ENCODE assay signal across 5 worm cellular contexts in the genomic region with DNA sequence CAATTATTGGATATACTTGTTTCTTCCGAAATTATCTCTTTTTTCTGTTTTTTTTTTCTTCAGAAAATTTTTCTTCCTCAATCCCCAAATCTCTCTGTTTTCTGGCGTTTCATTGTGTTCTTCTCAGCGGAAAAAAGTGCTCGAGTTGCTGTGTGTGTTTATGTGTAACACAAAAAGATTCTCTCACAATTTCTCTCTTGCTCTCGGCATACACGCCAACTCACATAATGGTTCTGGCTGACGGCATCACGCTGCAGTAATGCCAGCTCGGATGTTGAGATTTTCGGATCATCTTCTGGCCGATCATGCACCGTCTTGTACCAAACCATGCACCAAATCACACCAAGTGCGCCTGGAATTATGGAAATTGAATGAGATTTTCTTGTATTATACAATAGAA.
A peak's percentile ranks its signal among the peaks of the same experiment; 100 is the strongest.
TF ChIP-seq lines count a peak whose summit lies in the region.

No protein-coding gene starts in this region.

TF ChIP-seq in whole organism, L1 larva, 84 proteins besides CTCF, POLR2A, EP300 and RAD21 (continues in another document):
- TF ChIP-seq rnt-1 (tag; optimal IDR thresholded peaks at IDR 0.05; lab: Kevin White, UChicago) (peak; percentile 28), lin-39 (tag; optimal IDR thresholded peaks at IDR 0.05; lab: Kevin White, UChicago) (no peak), nhr-71 (tag; optimal IDR thresholded peaks at IDR 0.05; lab: Kevin White, UChicago) (peak; percentile 49), zag-1 (tag; optimal IDR thresholded peaks at IDR 0.05; lab: Kevin White, UChicago) (no peak), efl-3 (GFP tag; optimal IDR thresholded peaks at IDR 0.05; lab: Kevin White, UChicago) (no peak), snu-23 (GFP tag; optimal IDR thresholded peaks at IDR 0.05; lab: Kevin White, UChicago) (peak; percentile 12), unc-130 (tag; optimal IDR thresholded peaks at IDR 0.05; lab: Kevin White, UChicago) (no peak), nhr-84 (tag; optimal IDR thresholded peaks at IDR 0.05; lab: Kevin White, UChicago) (no peak), pqm-1 (tag; optimal IDR thresholded peaks at IDR 0.05; lab: Kevin White, UChicago) (no peak), efl-1 (optimal IDR thresholded peaks at IDR 0.05; lab: Kevin White, UChicago) (no peak), efl-1 (GFP tag; optimal IDR thresholded peaks at IDR 0.05 in 1 of 2; lab: Kevin White, UChicago) (peak in 1 of 2 experiments; percentile 27), ceh-8 (GFP tag; optimal IDR thresholded peaks at IDR 0.05; lab: Kevin White, UChicago) (no peak), Y116A8C.19 (tag; optimal IDR thresholded peaks at IDR 0.05; lab: Kevin White, UChicago; ENCODE audit: borderline replicate concordance) (no peak), C34B4.2 (tag; optimal IDR thresholded peaks at IDR 0.05; lab: Kevin White, UChicago) (no peak), nhr-11 (tag; optimal IDR thresholded peaks at IDR 0.05; lab: Kevin White, UChicago) (no peak), lsy-2 (tag; optimal IDR thresholded peaks at IDR 0.05; lab: Kevin White, UChicago) (peak in 1 of 2 experiments; percentile 9), lin-14 (GFP tag; optimal IDR thresholded peaks at IDR 0.05; lab: Kevin White, UChicago) (peak; percentile 67)

TF ChIP-seq in whole organism, L2 larva, 48 proteins besides CTCF, POLR2A, EP300 and RAD21:
- no peak for TF ChIP-seq alr-1 (tag; optimal IDR thresholded peaks at IDR 0.05; lab: Kevin White, UChicago)
- TF ChIP-seq C34F6.9 (tag; optimal IDR thresholded peaks at IDR 0.05; lab: Kevin White, UChicago): peak; percentile 21
- TF ChIP-seq nhr-129 (tag; optimal IDR thresholded peaks at IDR 0.05; lab: Kevin White, UChicago): peak; percentile 40

TF ChIP-seq in whole organism, L3 larva, 47 proteins besides CTCF, POLR2A, EP300 and RAD21:
- no peak for TF ChIP-seq skn-1 (tag; optimal IDR thresholded peaks at IDR 0.05; lab: Kevin White, UChicago)
- peak; percentile 22 for TF ChIP-seq nfya-1 (tag; optimal IDR thresholded peaks at IDR 0.05; lab: Kevin White, UChicago; ENCODE audit: insufficient read depth)
- TF ChIP-seq lin-39 (tag; optimal IDR thresholded peaks at IDR 0.05; lab: Kevin White, UChicago): peak; percentile 53

TF ChIP-seq in whole organism, L4 larva, 104 proteins besides CTCF, POLR2A, EP300 and RAD21:
- TF ChIP-seq dpl-1 (GFP tag; optimal IDR thresholded peaks at IDR 0.05; lab: Kevin White, UChicago): no peak
- TF ChIP-seq nhr-42 (GFP tag; IDR thresholded peaks at IDR 0.05; lab: Robert Waterston, UW): no peak
- no peak for TF ChIP-seq F44E2.7 (GFP tag; IDR thresholded peaks at IDR 0.05; lab: Robert Waterston, UW)
- TF ChIP-seq lin-38 (GFP tag; IDR thresholded peaks at IDR 0.05; lab: Robert Waterston, UW): no peak
- no peak for TF ChIP-seq daf-8 (GFP tag; IDR thresholded peaks at IDR 0.05; lab: Robert Waterston, UW)
- TF ChIP-seq ztf-11 (tag; optimal IDR thresholded peaks at IDR 0.05; lab: Kevin White, UChicago): no peak
- no peak for TF ChIP-seq nhr-77 (tag; optimal IDR thresholded peaks at IDR 0.05; lab: Kevin White, UChicago)
- no peak for TF ChIP-seq ces-1 (GFP tag; optimal IDR thresholded peaks at IDR 0.05; lab: Kevin White, UChicago)
- peak; percentile 16 for TF ChIP-seq mes-2 (tag; optimal IDR thresholded peaks at IDR 0.05; lab: Kevin White, UChicago; ENCODE audit: poor library complexity, severe bottlenecking)
- TF ChIP-seq aha-1 (tag; lab: Kevin White, UChicago): no peak
- no peak for TF ChIP-seq lin-1 (GFP tag; IDR thresholded peaks at IDR 0.05; lab: Robert Waterston, UW)
- peak in 1 of 2 experiments; percentile 0 for TF ChIP-seq lsy-2 (tag; optimal IDR thresholded peaks at IDR 0.05; lab: Kevin White, UChicago)
- TF ChIP-seq Y48G9A.11 (GFP tag; IDR thresholded peaks at IDR 0.05; lab: Robert Waterston, UW): no peak
- no peak for TF ChIP-seq nhr-237 (tag; optimal IDR thresholded peaks at IDR 0.05; lab: Kevin White, UChicago)
- no peak for TF ChIP-seq hmg-1.1 (GFP tag; IDR thresholded peaks at IDR 0.05; lab: Robert Waterston, UW)
- TF ChIP-seq pqm-1 (tag; optimal IDR thresholded peaks at IDR 0.05; lab: Kevin White, UChicago): no peak
- TF ChIP-seq madf-5 (GFP tag; IDR thresholded peaks at IDR 0.05; lab: Robert Waterston, UW): no peak
- no peak for TF ChIP-seq nhr-41 (GFP tag; IDR thresholded peaks at IDR 0.05; lab: Robert Waterston, UW)
- no peak for TF ChIP-seq pha-4 (GFP tag; IDR thresholded peaks at IDR 0.05; lab: Robert Waterston, UW)
- TF ChIP-seq pha-4 (tag; optimal IDR thresholded peaks at IDR 0.05; lab: Kevin White, UChicago): no peak
- TF ChIP-seq hlh-11 (tag; optimal IDR thresholded peaks at IDR 0.05; lab: Kevin White, UChicago): no peak
- TF ChIP-seq mxl-2 (GFP tag; conservative IDR thresholded peaks at IDR 0.05; lab: Robert Waterston, UW): no peak
- no peak for TF ChIP-seq ztf-7 (tag; optimal IDR thresholded peaks at IDR 0.05; lab: Kevin White, UChicago)
- no peak for TF ChIP-seq spr-3 (GFP tag; optimal IDR thresholded peaks at IDR 0.05; lab: Kevin White, UChicago)
- no peak for TF ChIP-seq fkh-10 (GFP tag; optimal IDR thresholded peaks at IDR 0.05; lab: Kevin White, UChicago)
- TF ChIP-seq daf-16 (GFP tag; optimal IDR thresholded peaks at IDR 0.05; lab: Kevin White, UChicago): peak in 1 of 2 experiments; percentile 34
- no peak for TF ChIP-seq daf-16 (tag; optimal IDR thresholded peaks at IDR 0.05; lab: Kevin White, UChicago)

TF ChIP-seq in whole organism, mixed stage, embryonic, 35 proteins besides CTCF, POLR2A, EP300 and RAD21:
- no peak for TF ChIP-seq ceh-83 (GFP tag; optimal IDR thresholded peaks at IDR 0.05; lab: Kevin White, UChicago)
- peak; percentile 32 for TF ChIP-seq hlh-1 (tag; optimal IDR thresholded peaks at IDR 0.05; lab: Kevin White, UChicago)
- no peak for TF ChIP-seq zip-8 (tag; optimal IDR thresholded peaks at IDR 0.05; lab: Kevin White, UChicago)
TF ChIP-seq in whole organism, mixed stage, embryonic: peak in this region for 1.
